Fruit fly (Drosophila melanogaster) whole organism: ENCODE data around the gene T48.

Experiments used
- Dll ChIP-seq: fragments of >200 bp; optimal IDR thresholded peaks from 2 replicates; lab custom pipeline; 2017
- psq ChIP-seq: fragments of >200 bp; optimal IDR thresholded peaks from 2 replicates; lab custom pipeline; 2017

- TF ChIP-seq Dll (no peak), psq (lab: Kevin White, UChicago) (no peak)
These were observed 14.7 kb upstream of the T48 start, which contains the start of the genes ball and His2Av for dm6 chr3R:26866577-26867456.
